Fruit fly (Drosophila melanogaster): ENCODE measurements around the gene CG32192.

DNA sequence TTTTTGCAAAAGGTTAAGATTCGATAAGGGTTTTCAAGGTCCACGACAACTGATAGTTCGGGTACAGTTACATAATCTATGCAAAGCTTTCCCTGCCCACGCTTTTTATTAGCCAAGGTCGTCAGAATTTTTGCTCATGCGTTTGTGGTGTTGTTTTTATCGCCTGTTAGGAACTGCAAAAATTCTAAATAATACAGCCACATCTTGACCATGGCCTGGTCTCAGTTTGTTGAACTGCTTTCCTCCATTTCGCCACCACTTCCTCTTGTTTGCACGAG lies 36.3 kb upstream of the CG32192 start:
- no peak for TF ChIP-seq Hr78 (GFP tag; optimal IDR thresholded peaks at IDR 0.05)
- no peak for TF ChIP-seq h (GFP tag; optimal IDR thresholded peaks at IDR 0.05)

Data from whole organism, wandering third instar larva.